Worm (Caenorhabditis elegans): ENCODE results near the gene sra-14.

Gene sra-14

DNA sequence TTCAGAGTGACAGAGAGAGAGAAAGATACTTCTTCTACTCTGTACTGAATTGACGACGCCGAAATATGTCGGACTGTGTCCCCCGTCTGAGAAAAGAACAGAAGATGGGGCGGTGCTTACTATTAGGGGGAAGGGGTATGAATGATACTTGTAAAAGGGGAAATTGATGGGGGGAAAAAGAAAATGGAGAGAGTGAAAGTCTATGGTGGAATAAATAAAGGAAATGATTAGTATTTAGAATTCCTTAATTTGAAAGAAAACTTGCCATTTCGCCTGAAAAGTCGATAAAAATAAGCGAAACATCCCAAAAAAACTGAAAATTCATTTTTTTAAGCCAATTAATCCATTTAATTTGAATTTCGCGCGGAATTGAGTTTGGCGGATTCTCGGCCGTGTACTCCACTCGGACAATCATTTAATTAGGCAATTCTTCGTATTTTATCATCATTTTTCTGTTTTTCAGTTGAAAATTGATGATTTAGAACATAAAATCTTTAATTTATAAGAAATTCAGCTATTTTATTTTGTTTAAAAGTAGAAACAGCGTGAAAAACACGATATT, 29.5 kb downstream of the sra-14 start, which contains the start of gene F35C5.12 (continued):
- TF ChIP-seq lin-35 (GFP tag; optimal IDR thresholded peaks at IDR 0.05) (peak in 1 of 3 experiments; percentile 63), dox-1 (GFP tag; IDR thresholded peaks at IDR 0.05) (no peak), nhr-120 (GFP tag; IDR thresholded peaks at IDR 0.05) (no peak), ztf-22 (GFP tag; optimal IDR thresholded peaks at IDR 0.05) (no peak), snpc-3.4 (tag; optimal IDR thresholded peaks at IDR 0.05) (peak; percentile 4), lsy-27 (tag; optimal IDR thresholded peaks at IDR 0.05; ENCODE audit: borderline replicate concordance, insufficient read depth) (no peak), hrde-1 (tag; optimal IDR thresholded peaks at IDR 0.05; ENCODE audit: borderline replicate concordance) (no peak), cebp-2 (GFP tag; IDR thresholded peaks at IDR 0.05) (no peak), attf-3 (GFP tag; conservative IDR thresholded peaks at IDR 0.05) (peak; percentile 63), somi-1 (GFP tag; optimal IDR thresholded peaks at IDR 0.05) (no peak), F55B11.4 (tag; optimal IDR thresholded peaks at IDR 0.05; ENCODE audit: borderline replicate concordance, insufficient read depth) (no peak), rcor-1 (GFP tag; IDR thresholded peaks at IDR 0.05) (no peak), ztf-26 (tag; optimal IDR thresholded peaks at IDR 0.05) (no peak), ccch-3 (GFP tag; optimal IDR thresholded peaks at IDR 0.05) (no peak), hlh-12 (tag; optimal IDR thresholded peaks at IDR 0.05) (no peak), T07F8.4 (tag; optimal IDR thresholded peaks at IDR 0.05) (no peak), ZK185.1 (tag; optimal IDR thresholded peaks at IDR 0.05; ENCODE audit: poor library complexity, severe bottlenecking) (no peak), ceh-79 (tag; optimal IDR thresholded peaks at IDR 0.05) (no peak), fkh-3 (tag; optimal IDR thresholded peaks at IDR 0.05) (no peak), Y56A3A.18 (GFP tag; IDR thresholded peaks at IDR 0.05) (no peak), attf-6 (GFP tag; IDR thresholded peaks at IDR 0.05) (no peak), nfya-1 (tag; optimal IDR thresholded peaks at IDR 0.05; ENCODE audit: borderline replicate concordance, insufficient read depth) (no peak), zfh-2 (GFP tag; conservative IDR thresholded peaks at IDR 0.05) (no peak)

DNA sequence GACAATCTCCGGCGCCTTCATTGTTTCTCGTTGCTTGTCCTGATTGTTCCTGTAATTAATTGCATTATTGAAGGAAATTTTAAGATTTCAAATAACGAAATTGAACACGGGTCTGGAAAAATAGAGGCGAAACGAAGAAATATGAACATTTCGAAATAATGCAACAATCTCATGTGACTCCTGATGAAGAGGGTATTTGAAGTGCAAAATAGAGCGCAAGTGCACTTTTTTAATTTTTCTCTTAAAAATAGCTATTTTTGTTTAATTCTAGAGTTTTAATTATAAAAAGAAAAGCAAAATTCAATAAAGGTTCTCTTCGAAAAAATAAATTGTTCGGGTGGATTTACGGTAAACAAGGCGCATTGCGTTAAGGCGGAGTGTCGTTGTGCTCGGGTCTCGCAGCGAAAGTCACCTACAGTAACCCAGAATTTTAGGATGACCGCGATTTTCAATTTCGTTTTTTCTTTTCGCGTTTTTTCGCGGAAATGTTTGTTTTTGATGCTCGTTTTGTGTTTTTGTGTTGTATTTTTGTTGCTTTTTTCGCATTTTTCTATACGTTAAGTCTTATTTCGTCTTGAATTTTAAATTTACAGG, 34.0 kb downstream of the sra-14 start, which contains the start of the genes F58G1.2 and wago-4:
F58G1.2 (minus strand) TSS at position 51 of the 594 bp plus-strand sequence.
wago-4 (plus strand) TSS at position 592 of the 594 bp plus-strand sequence.
- TF ChIP-seq F22D6.2 (tag; optimal IDR thresholded peaks at IDR 0.05) = no peak
- TF ChIP-seq snpc-4 (GFP tag; optimal IDR thresholded peaks at IDR 0.05) = no peak
- TF ChIP-seq snpc-4 (tag; optimal IDR thresholded peaks at IDR 0.05) = peak in 3 of 4 experiments; percentile 26 to 50 (median 30)
- TF ChIP-seq tbp1 (GFP tag; optimal IDR thresholded peaks at IDR 0.05) = peak; percentile 46
- TF ChIP-seq xnd-1 (tag; optimal IDR thresholded peaks at IDR 0.05) = peak; percentile 71
- TF ChIP-seq snpc-3.4 (tag; optimal IDR thresholded peaks at IDR 0.05) = peak; percentile 79
- peak; percentile 82 for TF ChIP-seq dox-1 (GFP tag; IDR thresholded peaks at IDR 0.05)
- peak; percentile 83 for TF ChIP-seq madf-8 (GFP tag; conservative IDR thresholded peaks at IDR 0.05)
- TF ChIP-seq ceh-91 (GFP tag; IDR thresholded peaks at IDR 0.05) = peak; percentile 92
- no peak for TF ChIP-seq C06A6.2 (GFP tag; conservative IDR thresholded peaks at IDR 0.05)
- peak; percentile 88 for TF ChIP-seq F49E8.2 (tag; optimal IDR thresholded peaks at IDR 0.05; ENCODE audit: insufficient read depth)
- TF ChIP-seq snpc-1.3 (tag; optimal IDR thresholded peaks at IDR 0.05; ENCODE audit: insufficient read depth) = peak; percentile 53
- TF ChIP-seq tlf-1 (GFP tag; optimal IDR thresholded peaks at IDR 0.05) = peak; percentile 43
- peak; percentile 94 for TF ChIP-seq madf-6 (GFP tag; IDR thresholded peaks at IDR 0.05)
- no peak for TF ChIP-seq sdz-38 (tag; optimal IDR thresholded peaks at IDR 0.05)
- TF ChIP-seq Y79H2A.3 (GFP tag; conservative IDR thresholded peaks at IDR 0.05) = 0 out of 2 replicates have a peak, but pooled peaks have one; percentile 24
- no peak for TF ChIP-seq hlh-12 (tag; optimal IDR thresholded peaks at IDR 0.05)
- peak; percentile 10 for TF ChIP-seq unc-130 (GFP tag; optimal IDR thresholded peaks at IDR 0.05)
- peak; percentile 100 for TF ChIP-seq attf-3 (GFP tag; conservative IDR thresholded peaks at IDR 0.05)
- no peak for TF ChIP-seq mel-28 (tag; optimal IDR thresholded peaks at IDR 0.05; ENCODE audit: borderline replicate concordance)
- TF ChIP-seq dpl-1 (GFP tag; optimal IDR thresholded peaks at IDR 0.05) = peak; percentile 88
- no peak for TF ChIP-seq egrh-3 (GFP tag; IDR thresholded peaks at IDR 0.05)
- TF ChIP-seq ztf-28 (GFP tag; IDR thresholded peaks at IDR 0.05) = 0 out of 2 replicates have a peak, but pooled peaks have one; percentile 70
- TF ChIP-seq Y95B8A.8 (GFP tag; IDR thresholded peaks at IDR 0.05) = 0 out of 2 replicates have a peak, but pooled peaks have one; percentile 24
- no peak for TF ChIP-seq cebp-1 (GFP tag; IDR thresholded peaks at IDR 0.05)
- peak; percentile 51 for TF ChIP-seq cebp-1 (tag; optimal IDR thresholded peaks at IDR 0.05)
- no peak for TF ChIP-seq nhr-179 (tag; optimal IDR thresholded peaks at IDR 0.05)
